Worm (Caenorhabditis elegans) whole organism, midembryonic: Measurements from ENCODE around the gene srx-23.

Source experiments
- cog-1 ChIP-seq: sonication (generic microtip); optimal IDR thresholded peaks from 2 replicates; lab custom pipeline; 2016; ENCODE audit warnings: missing genetic modification characterization, missing compliant biosample characterization
- ref-1 ChIP-seq: fragments of 200-800 bp; sonication (Bioruptor generic); conservative IDR thresholded peaks from 2 replicates; pipeline ENCODE4 v1.3.6; 2022; ENCODE audit warnings: missing genetic modification reagents, missing genetic modification characterization, missing compliant biosample characterization

- TF ChIP-seq ref-1 (GFP tag; lab: Robert Waterston, UW) (no peak), cog-1 (no peak)
These were observed 42.3 kb downstream of the srx-23 start for ce11 chrV:724470-724890.
